Worm (Caenorhabditis elegans) whole organism, young adult: Measurements from ENCODE around the gene K08F4.5.

Experiments
- mxl-1 ChIP-seq: sonication (generic microtip); optimal IDR thresholded peaks from 2 replicates; lab custom pipeline; 2016; ENCODE audit warnings: missing genetic modification characterization, missing compliant biosample characterization
- nfya-1 ChIP-seq: sonication (generic microtip); optimal IDR thresholded peaks from 2 replicates; lab custom pipeline; 2017; ENCODE audit warnings: antibody characterized with exemption, missing compliant biosample characterization, missing genetic modification characterization, borderline replicate concordance; ENCODE audit not compliant: insufficient read depth
- nhr-120 ChIP-seq: fragments of 200-800 bp; sonication (Bioruptor generic); IDR thresholded peaks from 2 replicates; pipeline ENCODE4 v1.3.6; 2022; ENCODE audit warnings: missing genetic modification characterization, missing compliant biosample characterization
- ztf-18 ChIP-seq: sonication (generic microtip); optimal IDR thresholded peaks from 2 replicates; lab custom pipeline; 2016; ENCODE audit warnings: missing genotype, mild to moderate bottlenecking, missing genetic modification characterization, missing compliant biosample characterization

DNA sequence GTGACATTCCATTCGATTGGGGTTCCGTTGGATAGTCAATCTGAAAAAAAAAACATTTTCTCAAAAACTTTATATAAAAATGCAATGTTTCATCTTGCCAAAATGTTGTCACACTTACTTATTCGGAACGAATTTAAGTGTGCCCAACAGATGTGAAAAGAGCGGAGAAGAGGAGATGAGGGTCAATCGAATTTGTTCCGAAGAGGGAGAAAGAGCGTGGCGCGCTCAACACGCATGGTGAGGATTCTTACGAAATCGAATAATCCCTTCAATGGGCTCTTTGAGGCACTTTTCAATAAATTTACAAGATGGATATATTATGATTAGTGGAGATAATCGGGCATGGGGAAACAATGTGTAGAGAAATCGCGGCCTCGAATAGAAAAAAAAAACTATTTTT is 35.1 kb upstream of the K08F4.5 start:
- TF ChIP-seq ztf-18 (tag; lab: Kevin White, UChicago): no peak
- no peak for TF ChIP-seq nhr-120
- TF ChIP-seq nfya-1 (tag; lab: Kevin White, UChicago): no peak
- no peak for TF ChIP-seq mxl-1 (tag; lab: Kevin White, UChicago)
